Fruit fly (Drosophila melanogaster) whole organism, embryonic: ENCODE measurements around the gene CG9503.

Source experiments
- Ada2b ChIP-seq: fragments of 200-800 bp; sonication (Bioruptor generic); IDR thresholded peaks from 2 replicates; pipeline ENCODE4 v1.3.6; 2022; ENCODE audit warnings: missing biosample characterization, missing genetic modification characterization
- Antp ChIP-seq: fragments of 200-800 bp; sonication (Bioruptor generic); optimal IDR thresholded peaks from 3 replicates; lab custom pipeline; 2016; ENCODE audit warnings: missing biosample characterization, missing genetic modification characterization
- BEAF-32 ChIP-seq: fragments of 200-800 bp; sonication (Bioruptor generic); optimal IDR thresholded peaks from 3 replicates; lab custom pipeline; 2017; ENCODE audit warnings: missing biosample characterization, missing genetic modification characterization, mild to moderate bottlenecking, moderate library complexity, missing genetic modification reagents
- Bdp1 ChIP-seq: fragments of 200-800 bp; sonication (Bioruptor generic); optimal IDR thresholded peaks from 3 replicates; lab custom pipeline; 2016; ENCODE audit warnings: missing biosample characterization, missing genetic modification characterization
- CG10543 ChIP-seq: fragments of 200-800 bp; sonication (Bioruptor generic); optimal IDR thresholded peaks from 3 replicates; lab custom pipeline; 2017; ENCODE audit warnings: missing biosample characterization, mild to moderate bottlenecking, missing genetic modification characterization, moderate library complexity
- CG11093 ChIP-seq: fragments of 200-800 bp; sonication (Bioruptor generic); IDR thresholded peaks from 3 replicates; pipeline ENCODE4 v1.3.6; 2022; ENCODE audit warnings: missing biosample characterization, missing genetic modification characterization
- CG11723 ChIP-seq: fragments of 200-800 bp; sonication (Bioruptor generic); optimal IDR thresholded peaks from 2 replicates; lab custom pipeline; 2017; ENCODE audit warnings: missing biosample characterization, mild to moderate bottlenecking, missing genetic modification characterization
- CG12155 ChIP-seq: fragments of 200-800 bp; sonication (Bioruptor generic); optimal IDR thresholded peaks from 3 replicates; lab custom pipeline; 2016; ENCODE audit warnings: missing biosample characterization, missing genetic modification characterization
- CG1233 ChIP-seq: fragments of 200-800 bp; sonication (Bioruptor generic); optimal IDR thresholded peaks from 4 replicates; lab custom pipeline; 2018; ENCODE audit warnings: missing biosample characterization, mild to moderate bottlenecking, missing genetic modification characterization
- CG12769 ChIP-seq: fragments of 200-800 bp; sonication (Bioruptor generic); optimal IDR thresholded peaks from 2 replicates; lab custom pipeline; 2019; ENCODE audit warnings: missing biosample characterization, mild to moderate bottlenecking, missing genetic modification characterization, moderate library complexity
- CG15696 ChIP-seq: fragments of 200-800 bp; sonication (Bioruptor generic); optimal IDR thresholded peaks from 2 replicates; lab custom pipeline; 2019; ENCODE audit warnings: missing biosample characterization, mild to moderate bottlenecking, missing genetic modification characterization, moderate library complexity
- CG3726 ChIP-seq: fragments of 200-800 bp; sonication (Bioruptor generic); IDR thresholded peaks from 3 replicates; pipeline ENCODE4, ENCODE4 v1.3.6; 2022; ENCODE audit warnings: missing biosample characterization, missing genetic modification characterization
- CG3838 ChIP-seq: fragments of 200-800 bp; sonication (Bioruptor generic); optimal IDR thresholded peaks from 3 replicates; lab custom pipeline; 2016; ENCODE audit warnings: missing biosample characterization, missing genetic modification characterization
- CG43689 ChIP-seq: fragments of 200-800 bp; sonication (Bioruptor generic); IDR thresholded peaks from 2 replicates; pipeline ENCODE4 v1.3.6; 2022; ENCODE audit warnings: missing biosample characterization, missing genetic modification characterization
- CG6175 ChIP-seq: fragments of 200-800 bp; sonication (Bioruptor generic); IDR thresholded peaks from 3 replicates; pipeline ENCODE4 v1.3.6; 2022; ENCODE audit warnings: missing biosample characterization, missing genetic modification characterization
- CG7372 ChIP-seq: fragments of 200-800 bp; sonication (Bioruptor generic); IDR thresholded peaks from 2 replicates; pipeline ENCODE4 v1.3.6; 2022; ENCODE audit warnings: missing biosample characterization, missing genetic modification characterization
- CG8944 ChIP-seq: fragments of 200-800 bp; sonication (Bioruptor generic); optimal IDR thresholded peaks from 3 replicates; lab custom pipeline; 2016; ENCODE audit warnings: missing biosample characterization, missing genetic modification characterization
- CG9437 ChIP-seq: fragments of 200-800 bp; sonication (Bioruptor generic); optimal IDR thresholded peaks from 2 replicates; lab custom pipeline; 2018; ENCODE audit warnings: missing biosample characterization, mild to moderate bottlenecking, missing genetic modification characterization
- CG9876 ChIP-seq: fragments of 200-800 bp; sonication (Bioruptor generic); optimal IDR thresholded peaks from 2 replicates; lab custom pipeline; 2016; ENCODE audit warnings: missing biosample characterization, missing genetic modification characterization
- CG9932 ChIP-seq: fragments of 200-800 bp; sonication (Bioruptor generic); IDR thresholded peaks from 2 replicates; pipeline ENCODE4 v1.3.6; 2022; ENCODE audit warnings: missing biosample characterization, missing genetic modification characterization
- Deaf1 ChIP-seq: fragments of 200-800 bp; optimal IDR thresholded peaks from 3 replicates; lab custom pipeline; 2019; ENCODE audit warnings: missing biosample characterization, mild to moderate bottlenecking, missing genetic modification characterization, moderate library complexity
- Dfd ChIP-seq, 2 experiments: fragments of >200 bp; optimal IDR thresholded peaks; 2 replicates each; lab custom pipeline; 2017; ENCODE audit warnings: missing biosample characterization in 2 of 2, missing genetic modification characterization in 2 of 2
- Eip74EF ChIP-seq, 2 experiments: fragments of 200-800 bp in 1 of 2; fragments of >200 bp in 1 of 2; sonication (Bioruptor generic) in 1 of 2; optimal IDR thresholded peaks; 2 replicates each; lab custom pipeline; 2017 to 2019; ENCODE audit warnings: missing biosample characterization in 2 of 2, missing genetic modification characterization in 2 of 2, mild to moderate bottlenecking in 1 of 2, moderate library complexity in 1 of 2
- Gsc ChIP-seq: fragments of 200-800 bp; sonication (Bioruptor generic); IDR thresholded peaks from 2 replicates; pipeline ENCODE4 v1.3.6; 2022; ENCODE audit warnings: missing biosample characterization, missing genetic modification characterization
- Lim3 ChIP-seq: fragments of 200-800 bp; sonication (Bioruptor generic); IDR thresholded peaks from 2 replicates; pipeline ENCODE4 v1.3.6; 2022; ENCODE audit warnings: missing biosample characterization, missing genetic modification characterization
- NK7.1 ChIP-seq: fragments of 200-800 bp; sonication (Bioruptor generic); optimal IDR thresholded peaks from 3 replicates; lab custom pipeline; 2016; ENCODE audit warnings: missing biosample characterization, missing genetic modification characterization
- Scr ChIP-seq: fragments of 200-800 bp; sonication (Bioruptor generic); IDR thresholded peaks from 2 replicates; pipeline ENCODE4 v1.3.6; 2022; ENCODE audit warnings: missing biosample characterization, missing genetic modification characterization; ENCODE audit not compliant: partially characterized antibody
- Tbp ChIP-seq: fragments of >200 bp; optimal IDR thresholded peaks from 2 replicates; lab custom pipeline; 2018; ENCODE audit warnings: missing biosample characterization, missing genetic modification characterization
- Vsx1 ChIP-seq: fragments of 200-800 bp; sonication (Bioruptor generic); optimal IDR thresholded peaks from 2 replicates; lab custom pipeline; 2017; ENCODE audit warnings: missing biosample characterization, mild to moderate bottlenecking, missing genetic modification characterization, missing genetic modification reagents
- Xrp1 ChIP-seq: fragments of 200-800 bp; sonication (Bioruptor generic); IDR thresholded peaks from 2 replicates; pipeline ENCODE4 v1.3.6; 2022; ENCODE audit warnings: missing biosample characterization, missing genetic modification characterization
- abd-A ChIP-seq: fragments of 200-800 bp; sonication (Bioruptor generic); optimal IDR thresholded peaks from 3 replicates; lab custom pipeline; 2019; ENCODE audit warnings: missing biosample characterization, mild to moderate bottlenecking, missing genetic modification characterization, moderate library complexity
- br ChIP-seq: fragments of >200 bp; optimal IDR thresholded peaks from 2 replicates; lab custom pipeline; 2017
- ci ChIP-seq: fragments of 200-800 bp; sonication (Bioruptor generic); IDR thresholded peaks from 3 replicates; pipeline ENCODE4 v1.3.6; 2022; ENCODE audit warnings: missing biosample characterization, missing genetic modification characterization
- corto ChIP-seq: fragments of 200-800 bp; sonication (Bioruptor generic); optimal IDR thresholded peaks from 2 replicates; lab custom pipeline; 2016; ENCODE audit warnings: missing biosample characterization, mild to moderate bottlenecking, missing genetic modification characterization, moderate library complexity
- da ChIP-seq: fragments of 200-800 bp; sonication (Bioruptor generic); optimal IDR thresholded peaks from 2 replicates; lab custom pipeline; 2016; ENCODE audit warnings: missing biosample characterization, missing genetic modification characterization
- fd64A ChIP-seq: fragments of 200-800 bp; sonication (Bioruptor generic); optimal IDR thresholded peaks from 3 replicates; lab custom pipeline; 2018; ENCODE audit warnings: missing biosample characterization, mild to moderate bottlenecking, missing genetic modification characterization
- gce ChIP-seq: fragments of 200-800 bp; sonication (Bioruptor generic); IDR thresholded peaks from 3 replicates; pipeline ENCODE4 v1.3.6; 2022; ENCODE audit warnings: missing biosample characterization, missing genetic modification characterization
- gcm2 ChIP-seq: fragments of 200-800 bp; sonication (Bioruptor generic); optimal IDR thresholded peaks from 2 replicates; lab custom pipeline; 2016; ENCODE audit warnings: missing biosample characterization, missing genetic modification characterization
- gsb ChIP-seq: fragments of 200-800 bp; sonication (Bioruptor generic); IDR thresholded peaks from 2 replicates; pipeline ENCODE4 v1.3.6; 2022; ENCODE audit warnings: missing biosample characterization, missing genetic modification characterization
- insv ChIP-seq, 2 experiments: fragments of 200-800 bp; sonication (Bioruptor generic); optimal IDR thresholded peaks; 3 replicates each; lab custom pipeline; 2016 to 2018; ENCODE audit warnings: missing biosample characterization in 2 of 2, missing genetic modification characterization in 2 of 2
- jumu ChIP-seq: fragments of 200-800 bp; sonication (Bioruptor generic); optimal IDR thresholded peaks from 3 replicates; lab custom pipeline; 2016; ENCODE audit warnings: missing biosample characterization, missing genetic modification characterization
- kah ChIP-seq: fragments of 200-800 bp; sonication (Bioruptor generic); optimal IDR thresholded peaks from 2 replicates; lab custom pipeline; 2018; ENCODE audit warnings: missing biosample characterization, mild to moderate bottlenecking, missing genetic modification characterization
- lilli ChIP-seq: fragments of 200-800 bp; sonication (Bioruptor generic); optimal IDR thresholded peaks from 3 replicates; lab custom pipeline; 2016; ENCODE audit warnings: missing biosample characterization, missing genetic modification characterization
- onecut ChIP-seq: fragments of 200-800 bp; sonication (Bioruptor generic); IDR thresholded peaks from 2 replicates; pipeline ENCODE4 v1.3.6; 2022; ENCODE audit warnings: missing biosample characterization, missing genetic modification characterization
- pb ChIP-seq: fragments of 200-800 bp; sonication (Bioruptor generic); optimal IDR thresholded peaks from 3 replicates; lab custom pipeline; 2016; ENCODE audit warnings: missing biosample characterization, missing genetic modification characterization
- sd ChIP-seq: fragments of 200-800 bp; sonication (Bioruptor generic); optimal IDR thresholded peaks from 3 replicates; lab custom pipeline; 2018; ENCODE audit warnings: missing biosample characterization, mild to moderate bottlenecking, missing genetic modification characterization, moderate library complexity
- sima ChIP-seq: fragments of 200-800 bp; sonication (Bioruptor generic); optimal IDR thresholded peaks from 2 replicates; lab custom pipeline; 2016; ENCODE audit warnings: missing biosample characterization, missing genetic modification characterization
- so ChIP-seq: fragments of 200-800 bp; sonication (Bioruptor generic); IDR thresholded peaks from 3 replicates; pipeline ENCODE4 v1.3.6; 2022; ENCODE audit warnings: missing biosample characterization, missing genetic modification characterization
- unpg ChIP-seq: fragments of 200-800 bp; sonication (Bioruptor generic); optimal IDR thresholded peaks from 3 replicates; lab custom pipeline; 2018; ENCODE audit warnings: missing biosample characterization, mild to moderate bottlenecking, missing genetic modification characterization, moderate library complexity
- usp ChIP-seq: fragments of >200 bp; optimal IDR thresholded peaks from 2 replicates; lab custom pipeline; 2017; ENCODE audit warnings: missing biosample characterization, missing genetic modification characterization
- yki ChIP-seq: fragments of >200 bp; optimal IDR thresholded peaks from 3 replicates; lab custom pipeline; 2018
- z ChIP-seq: fragments of 200-800 bp; sonication (Bioruptor generic); IDR thresholded peaks from 3 replicates; pipeline ENCODE4 v1.3.6; 2022; ENCODE audit warnings: missing biosample characterization, missing genetic modification characterization

CG9503 gene

DNA sequence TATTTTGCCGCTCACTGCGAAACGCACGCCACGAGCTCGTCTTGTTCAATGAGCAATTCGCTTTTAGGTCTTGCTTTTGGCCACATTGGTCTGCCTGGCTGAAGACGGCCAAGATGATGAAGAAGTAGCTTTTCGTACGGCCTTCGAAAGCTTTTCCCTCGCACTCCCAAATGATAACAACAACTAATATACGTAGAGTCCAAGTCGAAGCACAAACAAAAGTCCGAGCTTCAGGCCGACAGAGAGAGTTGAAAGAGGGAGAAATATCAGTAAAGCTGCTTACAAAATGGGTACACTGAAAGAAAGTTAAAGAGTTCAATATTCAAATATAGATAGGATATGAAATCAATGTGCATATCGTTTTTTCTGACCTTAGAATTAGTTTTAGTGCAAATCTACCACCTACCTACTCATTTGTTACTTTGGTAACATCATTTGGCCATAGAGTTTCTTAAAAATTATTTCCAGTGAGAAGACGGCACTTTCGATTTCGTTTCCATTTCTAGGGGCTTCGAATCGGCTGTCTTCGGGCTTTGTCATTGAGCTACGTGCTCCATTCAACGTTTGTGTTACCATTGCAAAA lies 40.7 kb downstream of the CG9503 start, which contains the start of the genes CG45064 and CG45065:
TSS of gene CG45064 (minus strand) at position 51 of the 583 bp plus-strand sequence.
TSS of gene CG45065 (minus strand) at position 51 of the 583 bp plus-strand sequence.
- TF ChIP-seq Vsx1 (GFP tag; lab: Kevin White, UChicago) (peak; percentile 50), ci (GFP tag; lab: Robert Waterston, UW) (peak; percentile 97), CG15696 (tag; lab: Kevin White, UChicago) (no peak), insv (GFP tag; optimal IDR thresholded peaks at IDR 0.05; lab: Kevin White, UChicago) (no peak), CG7372 (GFP tag; lab: Robert Waterston, UW) (peak; percentile 53; the same call in 1 of the 2 replicates), Eip74EF (GFP tag; optimal IDR thresholded peaks at IDR 0.05; lab: Kevin White, UChicago) (peak in 1 of 2 experiments; percentile 90), Gsc (GFP tag; lab: Robert Waterston, UW) (peak; percentile 59; the same call in 1 of the 2 replicates), CG12155 (peak; percentile 67), CG9876 (peak; percentile 45), Antp (GFP tag; lab: Kevin White, UChicago) (peak; percentile 76), gce (GFP tag; lab: Robert Waterston, UW) (peak; percentile 81), sima (peak; percentile 24), CG11723 (peak; percentile 78), Xrp1 (GFP tag; lab: Robert Waterston, UW) (peak; percentile 87), gcm2 (GFP tag; lab: Kevin White, UChicago) (peak; percentile 56), CG6175 (no peak), CG8944 (GFP tag; lab: Kevin White, UChicago) (peak; percentile 73), CG10543 (GFP tag; lab: Kevin White, UChicago) (peak; percentile 24), unpg (GFP tag; lab: Kevin White, UChicago) (peak; percentile 89), sd (tag; lab: Kevin White, UChicago) (peak; percentile 43), pb (peak; percentile 80), jumu (GFP tag; lab: Kevin White, UChicago) (peak; percentile 78), CG12769 (tag; lab: Kevin White, UChicago) (peak; percentile 85), br (no peak), onecut (peak; percentile 74), corto (GFP tag; lab: Kevin White, UChicago) (no peak), CG43689 (GFP tag; lab: Robert Waterston, UW) (no peak), abd-A (tag; lab: Kevin White, UChicago) (peak; percentile 10), Ada2b (peak; percentile 69; the same call in 1 of the 2 replicates), CG9437 (GFP tag; lab: Kevin White, UChicago) (peak; percentile 66), CG9932 (GFP tag; lab: Robert Waterston, UW) (peak; percentile 70), Bdp1 (GFP tag; lab: Kevin White, UChicago) (peak; percentile 62), NK7.1 (peak; percentile 69), CG3838 (GFP tag; lab: Kevin White, UChicago) (peak; percentile 13), gsb (GFP tag; lab: Robert Waterston, UW) (no peak), Lim3 (GFP tag; lab: Robert Waterston, UW) (peak; percentile 68), usp (GFP tag; lab: Kevin White, UChicago) (no peak), Dfd (GFP tag; optimal IDR thresholded peaks at IDR 0.05; lab: Kevin White, UChicago) (no peak), CG3726 (GFP tag; lab: Robert Waterston, UW) (peak; percentile 59; the same call in 2 of the 3 replicates), Tbp (GFP tag; lab: Kevin White, UChicago) (no peak), CG11093 (GFP tag; lab: Robert Waterston, UW) (peak; percentile 76), z (GFP tag; lab: Robert Waterston, UW) (no peak), BEAF-32 (GFP tag; lab: Kevin White, UChicago) (no peak), da (GFP tag; lab: Kevin White, UChicago) (peak; percentile 55), so (GFP tag; lab: Robert Waterston, UW) (peak; percentile 81; the same call in 2 of the 3 replicates), Deaf1 (tag; lab: Kevin White, UChicago) (peak; percentile 75), fd64A (peak; percentile 75), CG1233 (GFP tag; lab: Kevin White, UChicago) (peak; percentile 63), kah (GFP tag; lab: Kevin White, UChicago) (peak; percentile 69), Scr (GFP tag; lab: Robert Waterston, UW) (no peak), lilli (GFP tag; lab: Kevin White, UChicago) (peak; percentile 79), yki (lab: Kevin White, UChicago) (no peak)
